Worm (Caenorhabditis elegans) whole organism, midembryonic: ENCODE results near the gene T28D6.7.

ENCODE experiments used
- T22C8.4 ChIP-seq: fragments of 200-800 bp; sonication (Bioruptor generic); IDR thresholded peaks from 2 replicates; pipeline ENCODE4 v1.3.6; 2022; ENCODE audit warnings: missing genetic modification characterization, missing compliant biosample characterization
- cog-1 ChIP-seq: sonication (generic microtip); optimal IDR thresholded peaks from 2 replicates; lab custom pipeline; 2016; ENCODE audit warnings: missing genetic modification characterization, missing compliant biosample characterization
- flt-1 ChIP-seq: fragments of 200-800 bp; sonication (Bioruptor generic); IDR thresholded peaks from 2 replicates; pipeline ENCODE4 v1.3.6; 2022; ENCODE audit warnings: missing genetic modification characterization, missing compliant biosample characterization
- klf-2 ChIP-seq: fragments of 200-800 bp; sonication (Bioruptor generic); conservative IDR thresholded peaks from 2 replicates; pipeline ENCODE4 v1.3.6; 2022; ENCODE audit warnings: missing genetic modification reagents, missing genetic modification characterization, missing compliant biosample characterization
- med-1 ChIP-seq: sonication (generic microtip); optimal IDR thresholded peaks from 2 replicates; lab custom pipeline; 2017; ENCODE audit warnings: missing genetic modification characterization, mild to moderate bottlenecking, missing compliant biosample characterization, antibody characterized with exemption, missing genetic modification reagents; ENCODE audit not compliant: insufficient read depth
- ref-1 ChIP-seq: fragments of 200-800 bp; sonication (Bioruptor generic); conservative IDR thresholded peaks from 2 replicates; pipeline ENCODE4 v1.3.6; 2022; ENCODE audit warnings: missing genetic modification reagents, missing genetic modification characterization, missing compliant biosample characterization
- tab-1 ChIP-seq: fragments of 200-800 bp; sonication (Bioruptor generic); IDR thresholded peaks from 2 replicates; pipeline ENCODE4 v1.3.6; 2022; ENCODE audit warnings: missing genetic modification characterization, missing compliant biosample characterization
- ztf-23 ChIP-seq: fragments of 200-800 bp; sonication (Bioruptor generic); IDR thresholded peaks from 2 replicates; pipeline ENCODE4 v1.3.6; 2022; ENCODE audit warnings: missing genetic modification reagents, missing genetic modification characterization, missing compliant biosample characterization
- ztf-29 ChIP-seq: fragments of 200-800 bp; sonication (Bioruptor generic); IDR thresholded peaks from 2 replicates; pipeline ENCODE4 v1.3.6; 2022; ENCODE audit warnings: missing genetic modification reagents, missing genetic modification characterization, missing compliant biosample characterization

T28D6.7 gene

DNA sequence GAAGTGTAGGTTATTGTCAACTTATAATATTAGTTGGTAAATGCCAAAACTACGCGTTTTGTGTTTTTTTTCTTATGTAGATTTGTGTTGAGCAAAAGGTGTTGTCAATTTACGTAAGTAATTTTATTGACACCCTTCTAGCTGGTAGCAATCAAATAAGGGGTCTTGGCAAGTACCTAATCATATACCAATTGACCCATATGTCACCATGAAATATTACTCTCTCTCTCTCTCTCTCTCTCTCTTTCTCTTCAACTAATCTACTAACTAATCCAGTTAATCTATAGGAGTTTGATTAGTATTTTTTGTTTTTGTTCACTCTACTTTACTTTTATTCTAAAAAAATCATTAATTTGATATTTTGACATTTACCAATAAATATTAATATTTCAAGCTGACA is 13.1 kb upstream of the T28D6.7 start:
- no peak for TF ChIP-seq T22C8.4 (GFP tag; lab: Robert Waterston, UW)
- no peak for TF ChIP-seq klf-2 (GFP tag; lab: Robert Waterston, UW)
- TF ChIP-seq med-1 (GFP tag; lab: Kevin White, UChicago), result no peak
- TF ChIP-seq flt-1 (GFP tag; lab: Robert Waterston, UW), result no peak
- no peak for TF ChIP-seq cog-1 (tag; lab: Kevin White, UChicago)
- TF ChIP-seq tab-1 (GFP tag; lab: Robert Waterston, UW), result no peak
- TF ChIP-seq ref-1 (GFP tag; lab: Robert Waterston, UW), result no peak
- TF ChIP-seq ztf-23, result no peak
- no peak for TF ChIP-seq ztf-29 (GFP tag; lab: Robert Waterston, UW)

DNA sequence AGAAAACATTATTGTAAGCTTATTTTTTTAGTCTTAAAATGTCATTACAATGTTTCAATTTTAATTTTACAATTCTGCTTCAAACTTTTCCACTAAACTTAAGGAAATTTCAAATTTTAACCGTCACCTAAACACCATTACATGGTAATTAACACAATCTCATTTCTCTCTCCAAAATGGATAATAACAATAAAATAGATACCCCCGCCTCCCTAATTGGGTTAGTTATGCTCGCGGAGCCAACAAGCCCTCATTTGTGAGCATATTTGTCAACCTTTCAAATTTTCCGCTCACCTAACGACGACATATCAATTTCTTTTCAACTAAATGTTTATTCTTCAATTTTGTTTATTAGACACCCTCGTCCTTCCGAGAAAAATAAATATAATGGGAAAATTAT is 12.0 kb upstream of the T28D6.7 start:
- TF ChIP-seq tab-1 (GFP tag; lab: Robert Waterston, UW), result no peak
- TF ChIP-seq ztf-23, result no peak
- TF ChIP-seq T22C8.4 (GFP tag; lab: Robert Waterston, UW), result no peak
- no peak for TF ChIP-seq klf-2 (GFP tag; lab: Robert Waterston, UW)

DNA sequence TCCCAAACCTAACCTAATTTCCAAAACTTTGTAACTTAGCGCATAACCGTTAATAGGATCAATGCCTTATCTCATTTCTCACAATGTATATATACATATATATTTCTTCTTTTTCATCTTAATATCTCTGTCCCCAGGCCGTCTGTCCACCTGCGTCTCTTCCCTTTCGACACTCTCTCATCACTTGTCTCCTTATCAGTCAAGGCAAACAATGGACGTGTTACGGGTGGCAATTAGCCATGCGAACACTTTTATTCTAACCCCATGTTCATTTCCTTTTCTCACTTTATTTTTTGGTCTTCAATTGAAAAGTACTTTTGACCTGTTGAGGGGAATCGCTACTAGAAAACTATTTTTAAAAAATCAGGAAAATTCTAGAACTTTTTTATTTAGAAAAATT is 11.1 kb upstream of the T28D6.7 start:
- TF ChIP-seq med-1 (GFP tag; lab: Kevin White, UChicago) (no peak), tab-1 (GFP tag; lab: Robert Waterston, UW) (no peak)

DNA sequence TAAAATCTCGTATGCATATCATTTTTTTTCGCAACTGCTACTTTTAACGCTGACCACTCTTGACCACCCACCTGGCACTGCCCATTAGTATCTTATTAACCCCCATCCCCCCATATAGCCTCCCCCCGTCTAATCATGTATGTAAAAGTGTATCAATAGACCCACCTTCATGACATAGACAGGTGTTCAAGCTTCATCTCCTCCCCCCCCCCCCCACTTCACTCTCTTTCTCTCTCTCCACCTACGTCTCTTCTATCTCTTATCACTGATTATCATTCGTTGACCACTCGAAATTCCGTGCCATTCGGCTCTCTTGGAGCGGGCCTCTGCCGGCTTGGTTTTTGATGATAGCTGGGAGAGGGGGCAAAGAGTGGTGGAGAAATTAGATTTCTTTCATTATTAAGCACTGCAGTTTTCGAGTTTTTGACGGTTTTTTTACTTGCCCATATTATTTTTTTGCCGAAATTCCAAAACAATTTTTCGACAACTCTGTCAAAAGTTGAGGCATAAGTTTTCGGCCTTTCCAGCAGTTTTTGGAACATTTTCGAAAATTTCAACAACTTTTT is 9.6 kb upstream of the T28D6.7 start:
- TF ChIP-seq flt-1 (GFP tag; lab: Robert Waterston, UW), result no peak
- TF ChIP-seq ref-1 (GFP tag; lab: Robert Waterston, UW), result no peak
- no peak for TF ChIP-seq ztf-23
- TF ChIP-seq med-1 (GFP tag; lab: Kevin White, UChicago), result no peak
- TF ChIP-seq ztf-29 (GFP tag; lab: Robert Waterston, UW), result no peak
- no peak for TF ChIP-seq T22C8.4 (GFP tag; lab: Robert Waterston, UW)
- TF ChIP-seq tab-1 (GFP tag; lab: Robert Waterston, UW), result no peak
- TF ChIP-seq cog-1 (tag; lab: Kevin White, UChicago), result no peak
- TF ChIP-seq klf-2 (GFP tag; lab: Robert Waterston, UW), result no peak

DNA sequence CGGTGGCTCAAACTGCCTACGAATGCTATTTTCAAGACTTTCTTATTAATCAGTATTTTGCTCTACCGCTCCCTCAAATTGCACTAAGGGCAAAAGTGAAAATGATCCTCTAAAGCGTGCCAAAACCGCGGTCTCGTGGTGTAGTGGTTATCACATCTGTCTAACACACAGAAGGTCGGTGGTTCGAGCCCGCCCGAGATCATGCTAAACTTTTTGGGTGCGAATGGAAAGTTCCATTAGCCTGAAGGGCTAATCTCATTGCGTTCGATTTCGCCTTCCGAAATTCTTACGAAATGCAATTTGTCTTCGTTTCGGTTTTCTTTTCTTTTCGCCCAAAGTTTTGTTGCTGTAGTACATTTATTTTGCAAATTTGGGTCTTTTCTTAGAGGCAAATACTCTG is 7.2 kb upstream of the T28D6.7 start:
- TF ChIP-seq flt-1 (GFP tag; lab: Robert Waterston, UW), result no peak
- TF ChIP-seq cog-1 (tag; lab: Kevin White, UChicago), result no peak
- peak; percentile 51; the same call in 1 of the 2 replicates for TF ChIP-seq tab-1 (GFP tag; lab: Robert Waterston, UW)
- TF ChIP-seq ref-1 (GFP tag; lab: Robert Waterston, UW), result no peak
- no peak for TF ChIP-seq ztf-29 (GFP tag; lab: Robert Waterston, UW)
- no peak for TF ChIP-seq med-1 (GFP tag; lab: Kevin White, UChicago)
- TF ChIP-seq T22C8.4 (GFP tag; lab: Robert Waterston, UW), result no peak
- TF ChIP-seq ztf-23, result peak; percentile 58; the same call in 1 of the 2 replicates
- TF ChIP-seq klf-2 (GFP tag; lab: Robert Waterston, UW), result 0 out of 2 replicates have a peak, but pooled peaks have one; percentile 16

DNA sequence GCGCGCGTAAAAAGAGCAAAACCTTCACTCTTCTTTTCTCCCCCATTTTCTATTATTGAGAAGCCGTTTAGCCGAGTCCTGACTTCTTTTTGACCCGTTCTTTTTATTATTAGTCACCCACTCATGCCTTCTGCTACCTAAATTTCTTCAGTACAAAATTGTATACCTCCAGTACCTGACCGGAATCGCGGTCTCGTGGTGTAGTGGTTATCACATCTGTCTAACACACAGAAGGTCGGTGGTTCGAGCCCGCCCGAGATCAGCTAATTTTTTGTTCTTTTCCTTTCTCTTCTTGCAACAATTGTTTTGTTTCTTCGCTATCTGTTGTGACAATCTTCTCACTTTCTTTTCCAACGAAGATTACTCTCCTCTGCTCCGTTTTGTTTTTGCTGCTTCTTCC is 6.6 kb upstream of the T28D6.7 start:
- TF ChIP-seq ztf-29 (GFP tag; lab: Robert Waterston, UW) (no peak), ref-1 (GFP tag; lab: Robert Waterston, UW) (0 out of 2 replicates have a peak, but pooled peaks have one; percentile 23), T22C8.4 (GFP tag; lab: Robert Waterston, UW) (no peak), med-1 (GFP tag; lab: Kevin White, UChicago) (no peak), cog-1 (tag; lab: Kevin White, UChicago) (no peak), ztf-23 (0 out of 2 replicates have a peak, but pooled peaks have one; percentile 37), klf-2 (GFP tag; lab: Robert Waterston, UW) (no peak), flt-1 (GFP tag; lab: Robert Waterston, UW) (peak; percentile 83), tab-1 (GFP tag; lab: Robert Waterston, UW) (peak; percentile 81; the same call in 1 of the 2 replicates)

DNA sequence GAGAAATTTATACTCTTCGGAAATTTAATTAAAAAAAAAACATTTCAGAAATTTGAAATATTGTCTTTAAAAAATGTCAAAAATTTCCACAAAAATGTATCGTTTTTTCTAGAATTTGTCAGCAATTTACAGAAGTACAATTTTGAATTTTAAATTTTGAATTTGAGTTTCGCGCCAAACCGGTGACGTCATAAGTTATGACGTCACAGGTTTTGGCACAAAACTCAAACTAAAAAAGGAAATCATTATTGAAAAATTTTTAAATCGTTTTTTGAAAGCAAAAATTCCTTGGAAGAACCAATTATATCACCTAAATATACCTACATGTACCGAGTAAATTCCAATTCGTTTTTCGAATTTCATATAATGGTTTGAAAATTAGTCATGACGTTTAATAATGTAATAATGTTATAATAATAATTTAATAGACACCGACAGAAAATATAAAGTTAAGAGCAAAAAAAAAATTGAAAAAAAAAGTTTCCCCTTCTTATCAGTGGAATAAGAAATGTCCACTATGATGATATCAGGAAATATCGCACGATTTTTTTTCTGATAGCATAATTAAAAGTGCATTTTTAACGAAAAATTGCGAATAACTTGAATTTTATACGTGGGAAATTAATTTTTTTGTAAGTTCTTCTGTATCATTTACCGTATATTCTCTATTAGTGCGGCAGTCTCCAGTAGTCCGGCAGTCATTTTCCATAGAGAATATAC is 4.0 kb upstream of the T28D6.7 start:
- TF ChIP-seq klf-2 (GFP tag; lab: Robert Waterston, UW) (no peak), tab-1 (GFP tag; lab: Robert Waterston, UW) (no peak), med-1 (GFP tag; lab: Kevin White, UChicago) (no peak), T22C8.4 (GFP tag; lab: Robert Waterston, UW) (no peak), ztf-23 (no peak), ref-1 (GFP tag; lab: Robert Waterston, UW) (no peak), ztf-29 (GFP tag; lab: Robert Waterston, UW) (no peak), flt-1 (GFP tag; lab: Robert Waterston, UW) (no peak), cog-1 (tag; lab: Kevin White, UChicago) (no peak)

DNA sequence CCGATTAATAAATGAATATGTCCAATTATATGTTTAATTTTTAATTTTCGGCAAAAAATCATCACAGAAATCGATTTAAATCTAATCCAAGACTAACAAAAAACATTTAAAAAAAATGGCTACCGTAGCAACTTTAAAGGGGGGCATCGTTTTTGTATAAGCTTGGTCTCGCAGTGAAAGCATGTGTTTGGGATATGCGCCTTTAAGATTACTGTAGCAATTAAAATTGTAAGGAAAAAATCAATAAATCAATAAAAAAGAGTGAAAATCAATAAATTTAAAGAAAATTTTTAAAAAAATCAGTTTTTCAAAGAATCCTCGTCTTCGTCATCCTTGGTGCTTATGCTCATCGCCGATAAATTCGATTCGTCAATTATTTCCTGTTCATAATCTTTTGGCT is 2.2 kb downstream of the T28D6.7 start:
- no peak for TF ChIP-seq med-1 (GFP tag; lab: Kevin White, UChicago)
- TF ChIP-seq ref-1 (GFP tag; lab: Robert Waterston, UW), result no peak
- no peak for TF ChIP-seq T22C8.4 (GFP tag; lab: Robert Waterston, UW)
- no peak for TF ChIP-seq tab-1 (GFP tag; lab: Robert Waterston, UW)
- TF ChIP-seq klf-2 (GFP tag; lab: Robert Waterston, UW), result no peak
- no peak for TF ChIP-seq flt-1 (GFP tag; lab: Robert Waterston, UW)
- TF ChIP-seq cog-1 (tag; lab: Kevin White, UChicago), result no peak

DNA sequence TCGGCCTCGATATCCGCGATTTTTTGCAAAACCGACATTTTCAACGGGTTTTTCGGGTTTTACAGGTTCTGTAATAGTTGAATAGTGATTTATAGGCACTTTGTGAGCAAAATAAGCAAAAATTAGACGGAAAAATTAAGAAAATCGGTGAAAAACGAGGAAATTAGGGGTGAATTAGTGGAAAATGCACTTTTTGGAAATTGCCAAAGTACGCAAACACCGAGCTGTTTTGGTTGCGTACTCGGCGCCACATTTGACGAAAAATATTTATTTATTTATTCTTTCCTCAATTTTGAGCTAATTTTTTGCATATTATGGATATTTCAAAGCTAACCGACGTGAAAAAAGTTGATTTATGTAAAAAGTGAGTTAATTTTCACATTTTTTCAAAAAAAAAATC is 3.2 kb downstream of the T28D6.7 start, which contains the start of the genes T28D6.6 and pen-2:
Gene T28D6.6 (minus strand): TSS at position 68 of the 400 bp plus-strand sequence.
Gene pen-2 (plus strand): TSS at position 282 of the 400 bp plus-strand sequence.
- TF ChIP-seq ref-1 (GFP tag; lab: Robert Waterston, UW) (no peak), cog-1 (tag; lab: Kevin White, UChicago) (no peak), ztf-23 (no peak)
